Fruit fly (Drosophila melanogaster): ENCODE measurements around the gene CG15822.

Gene CG15822

DNA sequence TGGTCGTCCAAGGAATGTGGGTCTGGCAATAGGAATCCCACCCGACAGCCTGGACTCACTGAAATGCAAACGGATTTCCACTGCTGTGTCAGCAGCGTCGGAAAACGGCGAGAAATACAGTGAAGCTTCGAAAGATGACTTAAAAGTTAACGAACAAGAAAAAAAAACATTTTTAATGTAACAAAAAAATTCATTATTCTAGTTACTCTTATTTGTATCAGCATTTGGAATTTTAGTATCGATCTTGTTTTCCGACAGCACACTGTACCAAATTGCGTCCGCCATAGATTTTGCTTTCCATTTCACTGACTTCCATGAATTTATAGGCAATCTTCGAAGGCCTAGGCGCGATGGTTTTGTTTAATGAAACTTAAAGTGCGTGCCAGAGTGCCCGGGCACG, 1.1 kb upstream of the CG15822 start (continued):
- 0 out of 3 replicates have a peak, but pooled peaks have one; percentile 41 for TF ChIP-seq CG11456 (GFP tag; IDR thresholded peaks at IDR 0.05)
- no peak for TF ChIP-seq Dp (GFP tag; optimal IDR thresholded peaks at IDR 0.05)
- TF ChIP-seq kni (GFP tag; optimal IDR thresholded peaks at IDR 0.05) = no peak
- no peak for TF ChIP-seq Hr39 (optimal IDR thresholded peaks at IDR 0.05)
- TF ChIP-seq CG7271 (tag; optimal IDR thresholded peaks at IDR 0.05) = no peak
- TF ChIP-seq CG17612 (GFP tag; IDR thresholded peaks at IDR 0.05) = no peak
- TF ChIP-seq lilli (GFP tag; optimal IDR thresholded peaks at IDR 0.05) = peak; percentile 9
- TF ChIP-seq CG2678 (tag; optimal IDR thresholded peaks at IDR 0.05) = peak; percentile 44
- TF ChIP-seq gfzf (GFP tag; optimal IDR thresholded peaks at IDR 0.05) = no peak
- no peak for TF ChIP-seq luna (GFP tag; optimal IDR thresholded peaks at IDR 0.05)
- TF ChIP-seq hbn (GFP tag; IDR thresholded peaks at IDR 0.05; ENCODE audit: partially characterized antibody) = no peak
- no peak for TF ChIP-seq CoRest (tag; optimal IDR thresholded peaks at IDR 0.05)
- no peak for TF ChIP-seq ems (GFP tag; optimal IDR thresholded peaks at IDR 0.05)
- no peak for TF ChIP-seq chn (GFP tag; optimal IDR thresholded peaks at IDR 0.05)
- no peak for TF ChIP-seq CG30020 (tag; optimal IDR thresholded peaks at IDR 0.05)
- no peak for TF ChIP-seq nerfin-1 (tag; optimal IDR thresholded peaks at IDR 0.05)
- TF ChIP-seq vfl (GFP tag; optimal IDR thresholded peaks at IDR 0.05) = no peak
- TF ChIP-seq zfh1 (GFP tag; IDR thresholded peaks at IDR 0.05) = no peak
- TF ChIP-seq trh (GFP tag; optimal IDR thresholded peaks at IDR 0.05) = no peak
- no peak for TF ChIP-seq hkb (optimal IDR thresholded peaks at IDR 0.05)
- TF ChIP-seq hkb (GFP tag; IDR thresholded peaks at IDR 0.05) = 0 out of 2 replicates have a peak, but pooled peaks have one; percentile 54
- peak; percentile 28 for TF ChIP-seq CG18599 (GFP tag; optimal IDR thresholded peaks at IDR 0.05)
- no peak for TF ChIP-seq en (GFP tag; optimal IDR thresholded peaks at IDR 0.05)
- TF ChIP-seq sisA (GFP tag; IDR thresholded peaks at IDR 0.05) = 0 out of 2 replicates have a peak, but pooled peaks have one; percentile 21
- TF ChIP-seq ab (GFP tag; optimal IDR thresholded peaks at IDR 0.05) = no peak
- TF ChIP-seq ind (GFP tag; optimal IDR thresholded peaks at IDR 0.05) = peak; percentile 2
- no peak for TF ChIP-seq lbe (GFP tag; optimal IDR thresholded peaks at IDR 0.05)
- no peak for TF ChIP-seq Max (GFP tag; optimal IDR thresholded peaks at IDR 0.05)
- TF ChIP-seq pb (GFP tag; optimal IDR thresholded peaks at IDR 0.05) = no peak
- TF ChIP-seq mld (GFP tag; IDR thresholded peaks at IDR 0.05; ENCODE audit: partially characterized antibody) = no peak
- no peak for TF ChIP-seq CG12769 (tag; optimal IDR thresholded peaks at IDR 0.05)
- TF ChIP-seq CG2875 (GFP tag; optimal IDR thresholded peaks at IDR 0.05) = no peak
- no peak for TF ChIP-seq MESR4 (GFP tag; optimal IDR thresholded peaks at IDR 0.05)
- TF ChIP-seq wdn (GFP tag; IDR thresholded peaks at IDR 0.05) = no peak
- no peak for TF ChIP-seq dati (GFP tag; IDR thresholded peaks at IDR 0.05)
- no peak for TF ChIP-seq Stat92E (GFP tag; optimal IDR thresholded peaks at IDR 0.05)
- no peak for TF ChIP-seq CG12659 (GFP tag; optimal IDR thresholded peaks at IDR 0.05)
- 0 out of 2 replicates have a peak, but pooled peaks have one; percentile 12 for TF ChIP-seq Taf1 (GFP tag; IDR thresholded peaks at IDR 0.05)
- no peak for TF ChIP-seq Hr3 (GFP tag; optimal IDR thresholded peaks at IDR 0.05)
- TF ChIP-seq CG16863 (GFP tag; optimal IDR thresholded peaks at IDR 0.05) = no peak
- TF ChIP-seq nom (GFP tag; optimal IDR thresholded peaks at IDR 0.05) = no peak
- no peak for TF ChIP-seq CG9797 (GFP tag; optimal IDR thresholded peaks at IDR 0.05)
- no peak for TF ChIP-seq Abd-B (GFP tag; optimal IDR thresholded peaks at IDR 0.05)
- TF ChIP-seq CG13123 (GFP tag; optimal IDR thresholded peaks at IDR 0.05) = no peak
- TF ChIP-seq emc (GFP tag; optimal IDR thresholded peaks at IDR 0.05) = no peak
- peak; percentile 41; the same call in 1 of the 2 replicates for TF ChIP-seq Atf6 (GFP tag; IDR thresholded peaks at IDR 0.05)
- TF ChIP-seq NC2β (GFP tag; optimal IDR thresholded peaks at IDR 0.05) = no peak
- TF ChIP-seq CG9727 (GFP tag; optimal IDR thresholded peaks at IDR 0.05) = no peak
- peak; percentile 49; the same call in 1 of the 3 replicates for TF ChIP-seq Optix (GFP tag; IDR thresholded peaks at IDR 0.05)
- no peak for TF ChIP-seq CG14050 (GFP tag; IDR thresholded peaks at IDR 0.05)
- no peak for TF ChIP-seq pita (GFP tag; optimal IDR thresholded peaks at IDR 0.05)
- peak; percentile 15 for TF ChIP-seq nmo (GFP tag; optimal IDR thresholded peaks at IDR 0.05)

Data from whole organism, embryonic.